Worm (Caenorhabditis elegans): Measurements from ENCODE around the gene sra-13.
"Not testable (repeated sequence)": the region's sequence is repeated elsewhere in the genome, so short reads cannot be mapped to it uniquely, and the experiment has no call there.

sra-13 gene

ce11 chrII:8399064-8399463 is 8.4 kb upstream of the sra-13 start, which contains the start of gene dod-23:
Gene dod-23 (minus strand): TSS chrII:8399164.
- no peak for TF ChIP-seq unc-62 (GFP tag; optimal IDR thresholded peaks at IDR 0.05)

ce11 chrII:8399997-8400396 is 7.5 kb upstream of the sra-13 start:
- no peak for TF ChIP-seq unc-62 (GFP tag; optimal IDR thresholded peaks at IDR 0.05)

ce11 chrII:8404748-8405147 is 2.7 kb upstream of the sra-13 start, which contains the start of gene skpo-1:
Gene skpo-1 (minus strand): TSS chrII:8404848.
- TF ChIP-seq unc-62 (GFP tag; optimal IDR thresholded peaks at IDR 0.05): no peak

ce11 chrII:8405303-8405702 is 2.2 kb upstream of the sra-13 start, which contains the start of gene ubc-24:
Gene ubc-24 (plus strand): TSS chrII:8405603.
- TF ChIP-seq unc-62 (GFP tag; optimal IDR thresholded peaks at IDR 0.05): no peak

ce11 chrII:8409538-8409937 is 2.1 kb downstream of the sra-13 start:
- TF ChIP-seq unc-62 (GFP tag; optimal IDR thresholded peaks at IDR 0.05): no peak

- TF ChIP-seq unc-62 (GFP tag; optimal IDR thresholded peaks at IDR 0.05): no peak
Observed at ce11 chrII:8411002-8411401, 3.5 kb downstream of the sra-13 start.

- no peak for TF ChIP-seq unc-62 (GFP tag; optimal IDR thresholded peaks at IDR 0.05)
Observed at ce11 chrII:8412061-8412721, 4.7 kb downstream of the sra-13 start, which contains the start of gene efl-3. Gene efl-3 (plus strand): TSS chrII:8412671.

- no peak for TF ChIP-seq unc-62 (GFP tag; optimal IDR thresholded peaks at IDR 0.05)
Observed at ce11 chrII:8412935-8413334, 5.5 kb downstream of the sra-13 start.

- no peak for TF ChIP-seq unc-62 (GFP tag; optimal IDR thresholded peaks at IDR 0.05)
Observed at ce11 chrII:8415035-8415434, 7.5 kb downstream of the sra-13 start.

ce11 chrII:8415462-8416037 is 8.1 kb downstream of the sra-13 start:
- no peak for TF ChIP-seq unc-62 (GFP tag; optimal IDR thresholded peaks at IDR 0.05)

- no peak for TF ChIP-seq unc-62 (GFP tag; optimal IDR thresholded peaks at IDR 0.05)
Observed at ce11 chrII:8417059-8417668, 9.7 kb downstream of the sra-13 start, which contains the start of gene fdgt-2. Gene fdgt-2 (plus strand): TSS chrII:8417618.

- TF ChIP-seq unc-62 (GFP tag; optimal IDR thresholded peaks at IDR 0.05): no peak
Observed at ce11 chrII:8419015-8419414, 11.5 kb downstream of the sra-13 start.

- TF ChIP-seq unc-62 (GFP tag; optimal IDR thresholded peaks at IDR 0.05): not testable (repeated sequence)
Observed at ce11 chrII:8419798-8420197, 12.3 kb downstream of the sra-13 start, which contains the start of gene F14E5.8. Gene F14E5.8 (plus strand): TSS chrII:8420098.

ce11 chrII:8420775-8421388 is 13.4 kb downstream of the sra-13 start:
- no peak for TF ChIP-seq unc-62 (GFP tag; optimal IDR thresholded peaks at IDR 0.05)

ce11 chrII:8428758-8428946 is 21.2 kb downstream of the sra-13 start, which contains the start of gene F14E5.2:
Gene F14E5.2 (minus strand): TSS chrII:8428858.
- TF ChIP-seq unc-62 (GFP tag; optimal IDR thresholded peaks at IDR 0.05): no peak
